Worm (Caenorhabditis elegans) whole organism, young adult: ENCODE measurements around the gene F07B10.4.
A peak's percentile ranks its signal among the peaks of the same experiment; 100 is the strongest.

ENCODE experiments used
- B0019.2 ChIP-seq: fragments of 200-800 bp; sonication (Bioruptor generic); conservative IDR thresholded peaks from 2 replicates; pipeline ENCODE4 v1.3.6; 2022; ENCODE audit warnings: missing genetic modification reagents, missing genetic modification characterization, missing compliant biosample characterization
- B0261.1 ChIP-seq: sonication (generic microtip); optimal IDR thresholded peaks from 2 replicates; lab custom pipeline; 2016; ENCODE audit warnings: mild to moderate bottlenecking, missing genetic modification characterization, moderate library complexity, missing compliant biosample characterization
- F37B4.10 ChIP-seq: fragments of 200-800 bp; sonication (Bioruptor generic); IDR thresholded peaks from 2 replicates; pipeline ENCODE4 v1.3.6; 2022; ENCODE audit warnings: missing genetic modification characterization, missing compliant biosample characterization
- F55B11.4 ChIP-seq: sonication (generic microtip); optimal IDR thresholded peaks from 2 replicates; lab custom pipeline; 2016; ENCODE audit warnings: missing compliant biosample characterization, missing genetic modification characterization, borderline replicate concordance; ENCODE audit not compliant: insufficient read depth
- F57A8.1 ChIP-seq: fragments of 200-800 bp; sonication (Bioruptor generic); optimal IDR thresholded peaks from 2 replicates; lab custom pipeline; 2018; ENCODE audit warnings: mild to moderate bottlenecking, missing genetic modification characterization, moderate library complexity, missing compliant biosample characterization
- F57C9.4 ChIP-seq: sonication (generic microtip); optimal IDR thresholded peaks from 2 replicates; lab custom pipeline; 2017; ENCODE audit warnings: mild to moderate bottlenecking, missing genetic modification characterization, missing compliant biosample characterization
- K12H6.12 ChIP-seq: fragments of 200-800 bp; sonication (Bioruptor generic); optimal IDR thresholded peaks from 2 replicates; lab custom pipeline; 2018; ENCODE audit warnings: mild to moderate bottlenecking, missing genetic modification characterization, missing compliant biosample characterization
- Y53G8AR.9 ChIP-seq: fragments of 200-800 bp; sonication (Bioruptor generic); conservative IDR thresholded peaks from 2 replicates; pipeline ENCODE4 v1.3.6; 2022; ENCODE audit warnings: missing genetic modification reagents, missing genetic modification characterization, missing compliant biosample characterization
- Y56A3A.18 ChIP-seq: fragments of 200-800 bp; sonication (Bioruptor generic); IDR thresholded peaks from 2 replicates; pipeline ENCODE4 v1.3.6; 2022; ENCODE audit warnings: missing genetic modification reagents, missing genetic modification characterization, missing compliant biosample characterization
- Y67H2A.10 ChIP-seq: fragments of 200-800 bp; sonication (Bioruptor generic); conservative IDR thresholded peaks from 2 replicates; pipeline ENCODE4 v1.3.6; 2022; ENCODE audit warnings: missing genetic modification reagents, missing genetic modification characterization, missing compliant biosample characterization
- Y79H2A.3 ChIP-seq: fragments of 200-800 bp; sonication (Bioruptor generic); conservative IDR thresholded peaks from 2 replicates; pipeline ENCODE4 v1.3.6; 2022; ENCODE audit warnings: missing genetic modification reagents, missing genetic modification characterization, missing compliant biosample characterization
- ZK185.1 ChIP-seq: sonication (generic microtip); optimal IDR thresholded peaks from 2 replicates; lab custom pipeline; 2016; ENCODE audit warnings: mild to moderate bottlenecking, missing genetic modification characterization, missing compliant biosample characterization; ENCODE audit not compliant: poor library complexity, severe bottlenecking
- attf-3 ChIP-seq: fragments of 200-800 bp; sonication (Bioruptor generic); conservative IDR thresholded peaks from 2 replicates; pipeline ENCODE4 v1.3.6; 2022; ENCODE audit warnings: missing genetic modification reagents, missing genetic modification characterization, missing compliant biosample characterization
- attf-5 ChIP-seq: fragments of 200-800 bp; sonication (Bioruptor generic); optimal IDR thresholded peaks from 2 replicates; lab custom pipeline; 2018; ENCODE audit warnings: mild to moderate bottlenecking, missing genetic modification characterization, missing compliant biosample characterization
- attf-6 ChIP-seq: fragments of 200-800 bp; sonication (Bioruptor generic); IDR thresholded peaks from 2 replicates; pipeline ENCODE4 v1.3.6; 2022; ENCODE audit warnings: missing genetic modification reagents, missing genetic modification characterization, missing compliant biosample characterization
- bed-2 ChIP-seq: fragments of 200-800 bp; sonication (Bioruptor generic); IDR thresholded peaks from 2 replicates; pipeline ENCODE4 v1.3.6; 2022; ENCODE audit warnings: missing genetic modification reagents, missing genetic modification characterization, missing compliant biosample characterization
- ccch-3 ChIP-seq: fragments of 200-800 bp; sonication (Bioruptor generic); optimal IDR thresholded peaks from 2 replicates; lab custom pipeline; 2018; ENCODE audit warnings: mild to moderate bottlenecking, missing genetic modification characterization, missing compliant biosample characterization
- ceh-100 ChIP-seq: fragments of 200-800 bp; sonication (Bioruptor generic); IDR thresholded peaks from 2 replicates; pipeline ENCODE4 v1.3.6; 2022; ENCODE audit warnings: missing genetic modification reagents, missing genetic modification characterization, missing compliant biosample characterization
- ceh-58 ChIP-seq: fragments of 200-800 bp; sonication (Bioruptor generic); IDR thresholded peaks from 2 replicates; pipeline ENCODE4 v1.3.6; 2022; ENCODE audit warnings: missing genetic modification characterization, missing compliant biosample characterization
- ceh-79 ChIP-seq: sonication (generic microtip); optimal IDR thresholded peaks from 2 replicates; lab custom pipeline; 2017; ENCODE audit warnings: mild to moderate bottlenecking, missing genetic modification characterization, missing compliant biosample characterization
- dox-1 ChIP-seq: fragments of 200-800 bp; sonication (Bioruptor generic); IDR thresholded peaks from 2 replicates; pipeline ENCODE4 v1.3.6; 2022; ENCODE audit warnings: missing genetic modification reagents, missing genetic modification characterization, missing compliant biosample characterization
- dpl-1 ChIP-seq: fragments of 150-350 bp; optimal IDR thresholded peaks from 2 replicates; lab custom pipeline; 2014; ENCODE audit warnings: missing biosample characterization, missing genetic modification reagents, missing genetic modification characterization
- egl-44 ChIP-seq: fragments of 200-800 bp; sonication (Bioruptor generic); IDR thresholded peaks from 2 replicates; pipeline ENCODE4 v1.3.6; 2022; ENCODE audit warnings: missing genetic modification reagents, missing genetic modification characterization, missing compliant biosample characterization
- fkh-3 ChIP-seq: sonication (generic microtip); optimal IDR thresholded peaks from 2 replicates; lab custom pipeline; 2016; ENCODE audit warnings: mild to moderate bottlenecking, missing genetic modification characterization, missing compliant biosample characterization
- gei-17 ChIP-seq: fragments of 200-800 bp; sonication (Bioruptor generic); optimal IDR thresholded peaks from 2 replicates; lab custom pipeline; 2018; ENCODE audit warnings: mild to moderate bottlenecking, missing genetic modification characterization, missing compliant biosample characterization
- hlh-12 ChIP-seq: sonication (generic microtip); optimal IDR thresholded peaks from 2 replicates; lab custom pipeline; 2016; ENCODE audit warnings: missing genetic modification characterization, missing compliant biosample characterization
- hmg-1.2 ChIP-seq: fragments of 200-800 bp; sonication (Bioruptor generic); IDR thresholded peaks from 2 replicates; pipeline ENCODE4 v1.3.6; 2022; ENCODE audit warnings: missing genetic modification reagents, missing genetic modification characterization, missing compliant biosample characterization
- lag-1 ChIP-seq: fragments of 200-800 bp; sonication (Bioruptor generic); IDR thresholded peaks from 2 replicates; pipeline ENCODE4 v1.3.6; 2022; ENCODE audit warnings: missing genetic modification reagents, missing genetic modification characterization, missing compliant biosample characterization
- lir-1 ChIP-seq: fragments of 200-800 bp; sonication (Bioruptor generic); conservative IDR thresholded peaks from 2 replicates; pipeline ENCODE4 v1.3.6; 2022; ENCODE audit warnings: missing genetic modification reagents, missing genetic modification characterization, missing compliant biosample characterization
- lsy-27 ChIP-seq: sonication (generic microtip); optimal IDR thresholded peaks from 2 replicates; lab custom pipeline; 2017; ENCODE audit warnings: missing genetic modification characterization, mild to moderate bottlenecking, missing compliant biosample characterization, antibody characterized with exemption, missing genotype, borderline replicate concordance; ENCODE audit not compliant: insufficient read depth
- madf-3 ChIP-seq: fragments of 200-800 bp; sonication (Bioruptor generic); IDR thresholded peaks from 2 replicates; pipeline ENCODE4 v1.3.6; 2022; ENCODE audit warnings: missing genetic modification reagents, missing genetic modification characterization, missing compliant biosample characterization
- mel-28 ChIP-seq: sonication (generic microtip); optimal IDR thresholded peaks from 2 replicates; lab custom pipeline; 2016; ENCODE audit warnings: borderline replicate concordance, mild to moderate bottlenecking, missing genetic modification characterization, missing compliant biosample characterization
- mes-4 ChIP-seq: sonication (generic microtip); optimal IDR thresholded peaks from 2 replicates; lab custom pipeline; 2016; ENCODE audit warnings: missing genotype, missing genetic modification characterization, missing compliant biosample characterization
- mxl-1 ChIP-seq: sonication (generic microtip); optimal IDR thresholded peaks from 2 replicates; lab custom pipeline; 2016; ENCODE audit warnings: missing genetic modification characterization, missing compliant biosample characterization
- nfya-1 ChIP-seq: sonication (generic microtip); optimal IDR thresholded peaks from 2 replicates; lab custom pipeline; 2017; ENCODE audit warnings: antibody characterized with exemption, missing compliant biosample characterization, missing genetic modification characterization, borderline replicate concordance; ENCODE audit not compliant: insufficient read depth
- nfya-2 ChIP-seq: fragments of 200-800 bp; sonication (Bioruptor generic); IDR thresholded peaks from 2 replicates; pipeline ENCODE4 v1.3.6; 2022; ENCODE audit warnings: missing genetic modification reagents, missing genetic modification characterization, missing compliant biosample characterization
- nhr-120 ChIP-seq: fragments of 200-800 bp; sonication (Bioruptor generic); IDR thresholded peaks from 2 replicates; pipeline ENCODE4 v1.3.6; 2022; ENCODE audit warnings: missing genetic modification characterization, missing compliant biosample characterization
- nhr-80 ChIP-seq: sonication (generic microtip); optimal IDR thresholded peaks from 2 replicates; lab custom pipeline; 2016; ENCODE audit warnings: missing genetic modification characterization, missing compliant biosample characterization
- nhr-90 ChIP-seq: sonication (generic microtip); optimal IDR thresholded peaks from 2 replicates; lab custom pipeline; 2016; ENCODE audit warnings: missing genotype, mild to moderate bottlenecking, missing genetic modification characterization, missing compliant biosample characterization
- pbrm-1 ChIP-seq: fragments of 200-800 bp; sonication (Bioruptor generic); IDR thresholded peaks from 2 replicates; pipeline ENCODE4 v1.3.6; 2022; ENCODE audit warnings: missing genetic modification reagents, missing genetic modification characterization, missing compliant biosample characterization
- snpc-1.3 ChIP-seq: sonication (generic microtip); optimal IDR thresholded peaks from 2 replicates; lab custom pipeline; 2017; ENCODE audit warnings: missing genetic modification characterization, mild to moderate bottlenecking, missing compliant biosample characterization, antibody characterized with exemption, moderate library complexity, missing genotype, missing genetic modification reagents; ENCODE audit not compliant: insufficient read depth
- tbx-9 ChIP-seq: sonication (generic microtip); optimal IDR thresholded peaks from 2 replicates; lab custom pipeline; 2016; ENCODE audit warnings: borderline replicate concordance, missing genetic modification characterization, inconsistent platforms, missing compliant biosample characterization
- unc-130 ChIP-seq: sonication (generic microtip); optimal IDR thresholded peaks from 2 replicates; lab custom pipeline; 2016; ENCODE audit warnings: missing genetic modification reagents, missing genetic modification characterization, missing compliant biosample characterization
- unc-62 ChIP-seq: fragments of 150-350 bp; optimal IDR thresholded peaks from 2 replicates; lab custom pipeline; 2014; ENCODE audit warnings: missing biosample characterization, missing genetic modification reagents, missing genetic modification characterization
- zim-3 ChIP-seq: sonication (generic microtip); optimal IDR thresholded peaks from 2 replicates; lab custom pipeline; 2017; ENCODE audit warnings: mild to moderate bottlenecking, missing genetic modification characterization, moderate library complexity, missing compliant biosample characterization
- ztf-22 ChIP-seq: fragments of 200-800 bp; sonication (Bioruptor generic); optimal IDR thresholded peaks from 2 replicates; lab custom pipeline; 2018; ENCODE audit warnings: mild to moderate bottlenecking, missing genetic modification characterization, moderate library complexity, missing compliant biosample characterization
- ztf-28 ChIP-seq: fragments of 200-800 bp; sonication (Bioruptor generic); IDR thresholded peaks from 2 replicates; pipeline ENCODE4 v1.3.6; 2022; ENCODE audit warnings: missing genetic modification reagents, missing genetic modification characterization, missing compliant biosample characterization
- ztf-3 ChIP-seq: fragments of 200-800 bp; sonication (Bioruptor generic); optimal IDR thresholded peaks from 2 replicates; lab custom pipeline; 2018; ENCODE audit warnings: mild to moderate bottlenecking, missing genetic modification characterization, missing compliant biosample characterization

F07B10.4 gene

ce11 chrV:11239187-11239725, 23.7 kb downstream of the F07B10.4 start, which contains the start of the genes dvc-1 and ima-1 (continued):
- TF ChIP-seq bed-2 (GFP tag; lab: Robert Waterston, UW) (0 out of 2 replicates have a peak, but pooled peaks have one; percentile 62), Y67H2A.10 (GFP tag; lab: Robert Waterston, UW) (peak; percentile 77), nhr-90 (tag; lab: Kevin White, UChicago) (no peak), zim-3 (tag; lab: Kevin White, UChicago) (no peak), F37B4.10 (GFP tag; lab: Robert Waterston, UW) (0 out of 2 replicates have a peak, but pooled peaks have one; percentile 49), hmg-1.2 (peak; percentile 70; the same call in 1 of the 2 replicates), gei-17 (no peak), attf-5 (GFP tag; lab: Kevin White, UChicago) (peak; percentile 84), F57A8.1 (GFP tag; lab: Kevin White, UChicago) (no peak), nfya-2 (no peak), F55B11.4 (tag; lab: Kevin White, UChicago) (no peak), ceh-58 (GFP tag; lab: Robert Waterston, UW) (no peak), nhr-120 (no peak), K12H6.12 (tag; lab: Kevin White, UChicago) (peak; percentile 32), Y56A3A.18 (GFP tag; lab: Robert Waterston, UW) (no peak), ztf-28 (0 out of 2 replicates have a peak, but pooled peaks have one; percentile 43), ZK185.1 (tag; lab: Kevin White, UChicago) (no peak), lsy-27 (no peak), attf-6 (GFP tag; lab: Robert Waterston, UW) (peak; percentile 51; the same call in 1 of the 2 replicates), madf-3 (peak; percentile 92), B0261.1 (tag; lab: Kevin White, UChicago) (no peak), lag-1 (GFP tag; lab: Robert Waterston, UW) (no peak), dpl-1 (GFP tag; lab: Kevin White, UChicago) (peak; percentile 88), Y79H2A.3 (GFP tag; lab: Robert Waterston, UW) (peak; percentile 55; the same call in 1 of the 2 replicates), tbx-9 (tag; lab: Kevin White, UChicago) (no peak), ccch-3 (GFP tag; lab: Kevin White, UChicago) (no peak), snpc-1.3 (tag; lab: Kevin White, UChicago) (no peak), ceh-100 (GFP tag; lab: Robert Waterston, UW) (peak; percentile 86), nfya-1 (no peak), F57C9.4 (tag; lab: Kevin White, UChicago) (no peak), ceh-79 (tag; lab: Kevin White, UChicago) (no peak), ztf-22 (GFP tag; lab: Kevin White, UChicago) (no peak), nhr-80 (peak; percentile 45), B0019.2 (GFP tag; lab: Robert Waterston, UW) (peak; percentile 69), lir-1 (no peak), fkh-3 (tag; lab: Kevin White, UChicago) (no peak), unc-130 (GFP tag; lab: Kevin White, UChicago) (peak; percentile 90), egl-44 (GFP tag; lab: Robert Waterston, UW) (no peak), ztf-3 (GFP tag; lab: Kevin White, UChicago) (no peak), mes-4 (no peak), pbrm-1 (GFP tag; lab: Robert Waterston, UW) (peak; percentile 60), hlh-12 (tag; lab: Kevin White, UChicago) (no peak), Y53G8AR.9 (peak; percentile 60), mel-28 (tag; lab: Kevin White, UChicago) (no peak), unc-62 (GFP tag; lab: Kevin White, UChicago) (no peak), dox-1 (GFP tag; lab: Robert Waterston, UW) (peak; percentile 95), attf-3 (peak; percentile 60; the same call in 1 of the 2 replicates), mxl-1 (no peak)
